Worm (Caenorhabditis elegans): Measurements from ENCODE around the gene csn-5.

Gene csn-5

ce11 chrIV:5665353-5665918 lies 16.1 kb downstream of the csn-5 start:
- TF ChIP-seq ref-1 (GFP tag; conservative IDR thresholded peaks at IDR 0.05): no peak
- no peak for TF ChIP-seq klf-2 (GFP tag; conservative IDR thresholded peaks at IDR 0.05)
- no peak for TF ChIP-seq ztf-23 (GFP tag; IDR thresholded peaks at IDR 0.05)

ce11 chrIV:5666115-5667028 lies 17.0 kb downstream of the csn-5 start:
- TF ChIP-seq T22C8.4 (GFP tag; IDR thresholded peaks at IDR 0.05): no peak
- TF ChIP-seq flt-1 (GFP tag; IDR thresholded peaks at IDR 0.05): no peak
- TF ChIP-seq med-1 (GFP tag; optimal IDR thresholded peaks at IDR 0.05; ENCODE audit: insufficient read depth): no peak
- TF ChIP-seq tab-1 (GFP tag; IDR thresholded peaks at IDR 0.05): no peak
- TF ChIP-seq klf-2 (GFP tag; conservative IDR thresholded peaks at IDR 0.05): no peak
- no peak for TF ChIP-seq cog-1 (tag; optimal IDR thresholded peaks at IDR 0.05)
- no peak for TF ChIP-seq ztf-29 (GFP tag; IDR thresholded peaks at IDR 0.05)
- TF ChIP-seq ref-1 (GFP tag; conservative IDR thresholded peaks at IDR 0.05): no peak
- no peak for TF ChIP-seq ztf-23 (GFP tag; IDR thresholded peaks at IDR 0.05)

ce11 chrIV:5667191-5667590 lies 17.9 kb downstream of the csn-5 start:
- TF ChIP-seq ztf-23 (GFP tag; IDR thresholded peaks at IDR 0.05) (no peak), ztf-29 (GFP tag; IDR thresholded peaks at IDR 0.05) (no peak), ref-1 (GFP tag; conservative IDR thresholded peaks at IDR 0.05) (no peak), flt-1 (GFP tag; IDR thresholded peaks at IDR 0.05) (no peak), med-1 (GFP tag; optimal IDR thresholded peaks at IDR 0.05; ENCODE audit: insufficient read depth) (no peak), tab-1 (GFP tag; IDR thresholded peaks at IDR 0.05) (no peak), klf-2 (GFP tag; conservative IDR thresholded peaks at IDR 0.05) (no peak), cog-1 (tag; optimal IDR thresholded peaks at IDR 0.05) (no peak), T22C8.4 (GFP tag; IDR thresholded peaks at IDR 0.05) (no peak)

ce11 chrIV:5669459-5669858 lies 20.1 kb downstream of the csn-5 start, which contains the start of gene T19E7.6:
Gene T19E7.6 (minus strand): TSS chrIV:5669503.
- TF ChIP-seq ztf-29 (GFP tag; IDR thresholded peaks at IDR 0.05) (no peak), ztf-23 (GFP tag; IDR thresholded peaks at IDR 0.05) (no peak), flt-1 (GFP tag; IDR thresholded peaks at IDR 0.05) (no peak), ref-1 (GFP tag; conservative IDR thresholded peaks at IDR 0.05) (no peak), med-1 (GFP tag; optimal IDR thresholded peaks at IDR 0.05; ENCODE audit: insufficient read depth) (no peak), klf-2 (GFP tag; conservative IDR thresholded peaks at IDR 0.05) (no peak)

- no peak for TF ChIP-seq flt-1 (GFP tag; IDR thresholded peaks at IDR 0.05)
Measured at ce11 chrIV:5671325-5671724, 22.0 kb downstream of the csn-5 start.

- TF ChIP-seq flt-1 (GFP tag; IDR thresholded peaks at IDR 0.05) (no peak), tab-1 (GFP tag; IDR thresholded peaks at IDR 0.05) (no peak), klf-2 (GFP tag; conservative IDR thresholded peaks at IDR 0.05) (no peak), ztf-23 (GFP tag; IDR thresholded peaks at IDR 0.05) (no peak), cog-1 (tag; optimal IDR thresholded peaks at IDR 0.05) (no peak)
Measured at ce11 chrIV:5674435-5674834, 25.1 kb downstream of the csn-5 start, which contains the start of gene srd-5. Gene srd-5 (minus strand): TSS chrIV:5674535.

- TF ChIP-seq tab-1 (GFP tag; IDR thresholded peaks at IDR 0.05): no peak
- TF ChIP-seq cog-1 (tag; optimal IDR thresholded peaks at IDR 0.05): no peak
- no peak for TF ChIP-seq klf-2 (GFP tag; conservative IDR thresholded peaks at IDR 0.05)
- no peak for TF ChIP-seq ref-1 (GFP tag; conservative IDR thresholded peaks at IDR 0.05)
- TF ChIP-seq ztf-23 (GFP tag; IDR thresholded peaks at IDR 0.05): no peak
- no peak for TF ChIP-seq flt-1 (GFP tag; IDR thresholded peaks at IDR 0.05)
- TF ChIP-seq ztf-29 (GFP tag; IDR thresholded peaks at IDR 0.05): no peak
- no peak for TF ChIP-seq med-1 (GFP tag; optimal IDR thresholded peaks at IDR 0.05; ENCODE audit: insufficient read depth)
- no peak for TF ChIP-seq T22C8.4 (GFP tag; IDR thresholded peaks at IDR 0.05)
Measured at ce11 chrIV:5678044-5678443, 28.7 kb downstream of the csn-5 start, which contains the start of gene C55C3.4. Gene C55C3.4 (minus strand): TSS chrIV:5678144.

ce11 chrIV:5682547-5683234 lies 33.4 kb downstream of the csn-5 start, which contains the start of the genes C55C3.7 and C55C3.6:
Gene C55C3.7 (minus strand): TSS chrIV:5682647.
Gene C55C3.6 (plus strand): TSS chrIV:5683184.
- no peak for TF ChIP-seq ztf-29 (GFP tag; IDR thresholded peaks at IDR 0.05)
- no peak for TF ChIP-seq ztf-23 (GFP tag; IDR thresholded peaks at IDR 0.05)
- TF ChIP-seq med-1 (GFP tag; optimal IDR thresholded peaks at IDR 0.05; ENCODE audit: insufficient read depth): no peak
- no peak for TF ChIP-seq ref-1 (GFP tag; conservative IDR thresholded peaks at IDR 0.05)

ce11 chrIV:5685014-5685413 lies 35.7 kb downstream of the csn-5 start, which contains the start of gene C55C3.3:
Gene C55C3.3 (plus strand): TSS chrIV:5685287.
- no peak for TF ChIP-seq klf-2 (GFP tag; conservative IDR thresholded peaks at IDR 0.05)
- TF ChIP-seq ztf-29 (GFP tag; IDR thresholded peaks at IDR 0.05): no peak
- TF ChIP-seq flt-1 (GFP tag; IDR thresholded peaks at IDR 0.05): no peak
- TF ChIP-seq ref-1 (GFP tag; conservative IDR thresholded peaks at IDR 0.05): no peak
- TF ChIP-seq tab-1 (GFP tag; IDR thresholded peaks at IDR 0.05): no peak
- TF ChIP-seq T22C8.4 (GFP tag; IDR thresholded peaks at IDR 0.05): peak; percentile 45; the same call in 1 of the 2 replicates
- no peak for TF ChIP-seq med-1 (GFP tag; optimal IDR thresholded peaks at IDR 0.05; ENCODE audit: insufficient read depth)

Data from whole organism, midembryonic.